Worm (Caenorhabditis elegans) whole organism, L4 larva: Measurements from ENCODE around the gene nhr-70.

Source experiments
- nhr-76 ChIP-seq: fragments of 150-350 bp; optimal IDR thresholded peaks from 2 replicates; lab custom pipeline; 2014; ENCODE audit warnings: missing biosample characterization, missing genetic modification characterization
- vab-7 ChIP-seq: fragments of 200-800 bp; sonication (Bioruptor generic); IDR thresholded peaks from 2 replicates; pipeline ENCODE4 v1.3.6; 2022; ENCODE audit warnings: missing genetic modification reagents, missing genetic modification characterization, missing compliant biosample characterization

DNA sequence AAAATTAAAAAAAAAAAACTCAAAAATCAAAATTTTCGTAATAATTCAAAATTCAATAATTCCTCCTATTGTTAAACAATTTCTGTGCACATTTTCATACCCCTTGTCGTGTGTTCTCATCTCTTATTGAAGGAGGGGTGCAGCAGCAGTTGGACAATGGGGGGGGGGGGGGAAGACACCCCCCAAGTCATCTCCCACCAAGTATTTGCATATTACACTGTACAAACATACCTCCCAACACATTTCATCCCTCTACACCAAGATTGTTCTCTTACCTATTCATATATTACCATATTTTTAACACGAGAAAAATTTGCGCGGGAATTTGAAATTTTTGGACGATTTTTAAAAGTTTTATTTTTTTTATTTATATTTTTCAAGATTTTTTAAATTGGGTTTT is 20.1 kb upstream of the nhr-70 start:
- no peak for TF ChIP-seq nhr-76 (tag; lab: Kevin White, UChicago)
- no peak for TF ChIP-seq vab-7 (GFP tag; lab: Robert Waterston, UW)
